Fruit fly (Drosophila melanogaster) whole organism, embryonic: ENCODE data around the gene CG33511.

Experiments
- Atf3 ChIP-seq: fragments of 200-800 bp; sonication (Bioruptor generic); optimal IDR thresholded peaks from 3 replicates; lab custom pipeline; 2016; ENCODE audit warnings: missing biosample characterization, missing genetic modification characterization
- B-H1 ChIP-seq: fragments of 200-800 bp; sonication (Bioruptor generic); IDR thresholded peaks from 3 replicates; pipeline ENCODE4 v1.3.6; 2022; ENCODE audit warnings: missing biosample characterization, missing genetic modification characterization
- Bdp1 ChIP-seq: fragments of 200-800 bp; sonication (Bioruptor generic); optimal IDR thresholded peaks from 3 replicates; lab custom pipeline; 2016; ENCODE audit warnings: missing biosample characterization, missing genetic modification characterization
- CG10366 ChIP-seq: fragments of 200-800 bp; sonication (Bioruptor generic); IDR thresholded peaks from 2 replicates; pipeline ENCODE4 v1.3.6; 2022; ENCODE audit warnings: missing biosample characterization, missing genetic modification characterization
- CG10654 ChIP-seq: fragments of 200-800 bp; sonication (Bioruptor generic); optimal IDR thresholded peaks from 2 replicates; lab custom pipeline; 2016; ENCODE audit warnings: missing biosample characterization, missing genetic modification characterization
- CG11723 ChIP-seq: fragments of 200-800 bp; sonication (Bioruptor generic); optimal IDR thresholded peaks from 2 replicates; lab custom pipeline; 2017; ENCODE audit warnings: missing biosample characterization, mild to moderate bottlenecking, missing genetic modification characterization
- CG14014 ChIP-seq: fragments of 200-800 bp; sonication (Bioruptor generic); IDR thresholded peaks from 2 replicates; pipeline ENCODE4 v1.3.6; 2022; ENCODE audit warnings: missing biosample characterization, missing genetic modification characterization
- CG15696 ChIP-seq: fragments of 200-800 bp; sonication (Bioruptor generic); optimal IDR thresholded peaks from 2 replicates; lab custom pipeline; 2019; ENCODE audit warnings: missing biosample characterization, mild to moderate bottlenecking, missing genetic modification characterization, moderate library complexity
- CG1602 ChIP-seq: fragments of 200-800 bp; sonication (Bioruptor generic); optimal IDR thresholded peaks from 3 replicates; lab custom pipeline; 2016; ENCODE audit warnings: missing biosample characterization, missing genetic modification characterization
- CG1603 ChIP-seq: fragments of 200-800 bp; sonication (Bioruptor generic); optimal IDR thresholded peaks from 2 replicates; lab custom pipeline; 2019; ENCODE audit warnings: missing biosample characterization, mild to moderate bottlenecking, missing genetic modification characterization, moderate library complexity
- CG2116 ChIP-seq: fragments of 200-800 bp; sonication (Bioruptor generic); optimal IDR thresholded peaks from 3 replicates; lab custom pipeline; 2018; ENCODE audit warnings: missing biosample characterization, mild to moderate bottlenecking, missing genetic modification characterization
- CG4360 ChIP-seq: fragments of 200-800 bp; sonication (Bioruptor generic); IDR thresholded peaks from 2 replicates; pipeline ENCODE4 v1.3.6; 2022; ENCODE audit warnings: missing biosample characterization, missing genetic modification characterization
- CG43689 ChIP-seq: fragments of 200-800 bp; sonication (Bioruptor generic); IDR thresholded peaks from 2 replicates; pipeline ENCODE4 v1.3.6; 2022; ENCODE audit warnings: missing biosample characterization, missing genetic modification characterization
- CG4820 ChIP-seq: fragments of 200-800 bp; sonication (Bioruptor generic); optimal IDR thresholded peaks from 3 replicates; lab custom pipeline; 2016; ENCODE audit warnings: missing biosample characterization, missing genetic modification characterization
- CG5953 ChIP-seq: fragments of 200-800 bp; sonication (Bioruptor generic); IDR thresholded peaks from 2 replicates; pipeline ENCODE4 v1.3.6; 2022; ENCODE audit warnings: missing biosample characterization, missing genetic modification characterization
- CG6854 ChIP-seq: fragments of 200-800 bp; sonication (Bioruptor generic); optimal IDR thresholded peaks from 3 replicates; lab custom pipeline; 2017; ENCODE audit warnings: missing biosample characterization, mild to moderate bottlenecking, missing genetic modification characterization
- CG7372 ChIP-seq: fragments of 200-800 bp; sonication (Bioruptor generic); IDR thresholded peaks from 2 replicates; pipeline ENCODE4 v1.3.6; 2022; ENCODE audit warnings: missing biosample characterization, missing genetic modification characterization
- CG7928 ChIP-seq: fragments of 200-800 bp; sonication (Bioruptor generic); optimal IDR thresholded peaks from 2 replicates; lab custom pipeline; 2017; ENCODE audit warnings: missing biosample characterization, mild to moderate bottlenecking, missing genetic modification characterization
- CG8089 ChIP-seq: fragments of 200-800 bp; sonication (Bioruptor generic); optimal IDR thresholded peaks from 3 replicates; lab custom pipeline; 2016; ENCODE audit warnings: missing biosample characterization, missing genetic modification characterization
- CG8290 ChIP-seq, 3 experiments: fragments of 200-800 bp; sonication (Bioruptor generic); optimal IDR thresholded peaks; 2 replicates each; lab custom pipeline; 2016 to 2019; ENCODE audit warnings: missing biosample characterization in 3 of 3, missing genetic modification characterization in 3 of 3, mild to moderate bottlenecking in 2 of 3, moderate library complexity in 1 of 3
- CG8478 ChIP-seq: fragments of >200 bp; optimal IDR thresholded peaks from 2 replicates; lab custom pipeline; 2018
- CTCF ChIP-seq: fragments of 200-800 bp; sonication (Bioruptor generic); optimal IDR thresholded peaks from 2 replicates; lab custom pipeline; 2017; ENCODE audit warnings: missing biosample characterization, mild to moderate bottlenecking, missing genetic modification characterization, moderate library complexity
- Fer1 ChIP-seq: fragments of 200-800 bp; sonication (Bioruptor generic); optimal IDR thresholded peaks from 2 replicates; lab custom pipeline; 2017; ENCODE audit warnings: missing biosample characterization, mild to moderate bottlenecking, missing genetic modification characterization
- HmgZ ChIP-seq: fragments of 200-800 bp; sonication (Bioruptor generic); optimal IDR thresholded peaks from 2 replicates; lab custom pipeline; 2018; ENCODE audit warnings: missing biosample characterization, mild to moderate bottlenecking, missing genetic modification characterization
- Hr51 ChIP-seq, 2 experiments: fragments of 200-800 bp; sonication (Bioruptor generic); optimal IDR thresholded peaks; 2 replicates in 1 of 2; 3 replicates in 1 of 2; lab custom pipeline; 2016 to 2018; ENCODE audit warnings: missing biosample characterization in 2 of 2, missing genetic modification characterization in 2 of 2, mild to moderate bottlenecking in 1 of 2, moderate library complexity in 1 of 2
- Meics ChIP-seq: fragments of 200-800 bp; sonication (Bioruptor generic); optimal IDR thresholded peaks from 2 replicates; lab custom pipeline; 2017; ENCODE audit warnings: missing biosample characterization, mild to moderate bottlenecking, missing genetic modification characterization
- NC2α ChIP-seq: fragments of 200-800 bp; sonication (Bioruptor generic); optimal IDR thresholded peaks from 2 replicates; lab custom pipeline; 2016; ENCODE audit warnings: missing biosample characterization, missing genetic modification characterization
- Oaz ChIP-seq: fragments of 200-800 bp; sonication (Bioruptor generic); IDR thresholded peaks from 2 replicates; pipeline ENCODE4 v1.3.6; 2022; ENCODE audit warnings: missing biosample characterization, missing genetic modification characterization
- Oli ChIP-seq: fragments of 200-800 bp; sonication (Bioruptor generic); optimal IDR thresholded peaks from 2 replicates; lab custom pipeline; 2018; ENCODE audit warnings: missing biosample characterization, mild to moderate bottlenecking, missing genetic modification characterization, moderate library complexity
- Optix ChIP-seq: fragments of 200-800 bp; sonication (Bioruptor generic); IDR thresholded peaks from 3 replicates; pipeline ENCODE4 v1.3.6; 2022; ENCODE audit warnings: missing biosample characterization, missing genetic modification characterization
- Pdp1 ChIP-seq, 2 experiments: fragments of 200-800 bp; sonication (Bioruptor generic); optimal IDR thresholded peaks; 3 replicates each; lab custom pipeline; 2016; ENCODE audit warnings: missing biosample characterization in 2 of 2, missing genetic modification characterization in 2 of 2, mild to moderate bottlenecking in 1 of 2, moderate library complexity in 1 of 2
- Side ChIP-seq: fragments of 200-800 bp; sonication (Bioruptor generic); optimal IDR thresholded peaks from 2 replicates; lab custom pipeline; 2016; ENCODE audit warnings: missing biosample characterization, missing genetic modification characterization
- Vsx1 ChIP-seq: fragments of 200-800 bp; sonication (Bioruptor generic); optimal IDR thresholded peaks from 2 replicates; lab custom pipeline; 2017; ENCODE audit warnings: missing biosample characterization, mild to moderate bottlenecking, missing genetic modification characterization, missing genetic modification reagents
- cas ChIP-seq: fragments of 200-800 bp; sonication (Bioruptor generic); IDR thresholded peaks from 2 replicates; pipeline ENCODE4 v1.3.6; 2022; ENCODE audit warnings: missing biosample characterization, missing genetic modification characterization
- cato ChIP-seq: fragments of 200-800 bp; sonication (Bioruptor generic); optimal IDR thresholded peaks from 2 replicates; lab custom pipeline; 2016; ENCODE audit warnings: missing biosample characterization, missing genetic modification characterization, borderline replicate concordance
- chif ChIP-seq, 2 experiments: fragments of 200-800 bp; sonication (Bioruptor generic); optimal IDR thresholded peaks; 3 replicates each; lab custom pipeline; 2016; ENCODE audit warnings: missing biosample characterization in 2 of 2, missing genetic modification characterization in 2 of 2
- cwo ChIP-seq: fragments of 200-800 bp; sonication (Bioruptor generic); optimal IDR thresholded peaks from 3 replicates; lab custom pipeline; 2017; ENCODE audit warnings: missing biosample characterization, missing genetic modification characterization, mild to moderate bottlenecking, moderate library complexity, missing genetic modification reagents
- dan ChIP-seq: fragments of 200-800 bp; sonication (Bioruptor generic); IDR thresholded peaks from 2 replicates; pipeline ENCODE4 v1.3.6; 2022; ENCODE audit warnings: missing biosample characterization, missing genetic modification characterization
- dati ChIP-seq: fragments of 200-800 bp; sonication (Bioruptor generic); IDR thresholded peaks from 2 replicates; pipeline ENCODE4 v1.3.6; 2022; ENCODE audit warnings: missing biosample characterization, missing genetic modification characterization
- dm ChIP-seq: fragments of 200-800 bp; sonication (Bioruptor generic); optimal IDR thresholded peaks from 3 replicates; lab custom pipeline; 2016; ENCODE audit warnings: missing biosample characterization, missing genetic modification characterization
- en ChIP-seq: fragments of 200-800 bp; sonication (Bioruptor generic); optimal IDR thresholded peaks from 2 replicates; lab custom pipeline; 2016; ENCODE audit warnings: missing biosample characterization, missing genetic modification characterization
- gfzf ChIP-seq: fragments of 200-800 bp; sonication (Bioruptor generic); optimal IDR thresholded peaks from 2 replicates; lab custom pipeline; 2016; ENCODE audit warnings: missing biosample characterization, mild to moderate bottlenecking, missing genetic modification characterization, moderate library complexity
- lola ChIP-seq, 3 experiments: fragments of >200 bp in 2 of 3; fragments of 200-800 bp in 1 of 3; sonication (Bioruptor generic) in 1 of 3; optimal IDR thresholded peaks; 2 replicates each; lab custom pipeline; 2017 to 2019; ENCODE audit warnings: missing biosample characterization in 3 of 3, missing genetic modification characterization in 3 of 3, mild to moderate bottlenecking in 1 of 3, moderate library complexity in 1 of 3
- maf-S ChIP-seq: fragments of 200-800 bp; sonication (Bioruptor generic); optimal IDR thresholded peaks from 2 replicates; lab custom pipeline; 2016; ENCODE audit warnings: missing biosample characterization, missing genetic modification characterization
- mirr ChIP-seq: fragments of 200-800 bp; sonication (Bioruptor generic); optimal IDR thresholded peaks from 3 replicates; lab custom pipeline; 2018; ENCODE audit warnings: missing biosample characterization, mild to moderate bottlenecking, missing genetic modification characterization
- org-1 ChIP-seq: fragments of 200-800 bp; sonication (Bioruptor generic); optimal IDR thresholded peaks from 2 replicates; lab custom pipeline; 2017; ENCODE audit warnings: missing biosample characterization, missing genetic modification characterization
- pfk ChIP-seq: fragments of 200-800 bp; sonication (Bioruptor generic); optimal IDR thresholded peaks from 2 replicates; lab custom pipeline; 2018; ENCODE audit warnings: missing biosample characterization, mild to moderate bottlenecking, missing genetic modification characterization, moderate library complexity
- pnt ChIP-seq: fragments of 200-800 bp; sonication (Bioruptor generic); optimal IDR thresholded peaks from 3 replicates; lab custom pipeline; 2016; ENCODE audit warnings: missing biosample characterization, missing genetic modification characterization
- shn ChIP-seq: fragments of 200-800 bp; sonication (Bioruptor generic); optimal IDR thresholded peaks from 3 replicates; lab custom pipeline; 2016; ENCODE audit warnings: missing biosample characterization, missing genetic modification characterization
- sim ChIP-seq: fragments of 200-800 bp; sonication (Bioruptor generic); IDR thresholded peaks from 2 replicates; pipeline ENCODE4 v1.3.6; 2022; ENCODE audit warnings: missing biosample characterization, missing genetic modification characterization
- tgo ChIP-seq: fragments of 200-800 bp; sonication (Bioruptor generic); IDR thresholded peaks from 3 replicates; pipeline ENCODE4 v1.3.6; 2022; ENCODE audit warnings: missing biosample characterization, missing genetic modification characterization

The CG33511 gene

dm6 chr2L:21038723-21039122 is 43.6 kb downstream of the CG33511 start (continued):
- TF ChIP-seq CG1603 (tag; lab: Kevin White, UChicago) = peak; percentile 59
- peak; percentile 65 for TF ChIP-seq Oli (tag; lab: Kevin White, UChicago)
- peak; percentile 5 for TF ChIP-seq HmgZ
- TF ChIP-seq dm (GFP tag; lab: Kevin White, UChicago) = peak; percentile 4
- TF ChIP-seq tgo (GFP tag; lab: Robert Waterston, UW) = peak; percentile 71
- TF ChIP-seq pfk (GFP tag; lab: Kevin White, UChicago) = no peak
- peak; percentile 12 for TF ChIP-seq CG8290 (GFP tag; optimal IDR thresholded peaks at IDR 0.05; lab: Kevin White, UChicago)
- peak in 1 of 2 experiments; percentile 38 for TF ChIP-seq CG8290 (tag; optimal IDR thresholded peaks at IDR 0.05; lab: Kevin White, UChicago)
- peak; percentile 54 for TF ChIP-seq en
- TF ChIP-seq chif (GFP tag; optimal IDR thresholded peaks at IDR 0.05; lab: Kevin White, UChicago) = peak; percentile 35 to 67
- TF ChIP-seq cas (GFP tag; lab: Robert Waterston, UW) = no peak
- TF ChIP-seq CG7372 (GFP tag; lab: Robert Waterston, UW) = peak; percentile 36; the same call in 1 of the 2 replicates
- no peak for TF ChIP-seq sim
- no peak for TF ChIP-seq CG2116 (GFP tag; lab: Kevin White, UChicago)
- TF ChIP-seq CG8478 (lab: Kevin White, UChicago) = no peak
- TF ChIP-seq CG4820 (GFP tag; lab: Kevin White, UChicago) = peak; percentile 36
- TF ChIP-seq dati (GFP tag; lab: Robert Waterston, UW) = 0 out of 2 replicates have a peak, but pooled peaks have one; percentile 6
- 0 out of 2 replicates have a peak, but pooled peaks have one; percentile 14 for TF ChIP-seq Oaz (GFP tag; lab: Robert Waterston, UW)
- TF ChIP-seq Hr51 (GFP tag; optimal IDR thresholded peaks at IDR 0.05; lab: Kevin White, UChicago) = peak in 1 of 2 experiments; percentile 69
- no peak for TF ChIP-seq CTCF (GFP tag; lab: Kevin White, UChicago)
- peak; percentile 69 for TF ChIP-seq Meics (GFP tag; lab: Kevin White, UChicago)
- 0 out of 2 replicates have a peak, but pooled peaks have one; percentile 17 for TF ChIP-seq CG5953
- peak; percentile 63 to 66 for TF ChIP-seq Pdp1 (GFP tag; optimal IDR thresholded peaks at IDR 0.05; lab: Kevin White, UChicago)
- peak in 1 of 3 experiments; percentile 57 for TF ChIP-seq lola (GFP tag; optimal IDR thresholded peaks at IDR 0.05; lab: Kevin White, UChicago)
- peak; percentile 44 for TF ChIP-seq cwo (GFP tag; lab: Kevin White, UChicago)
- TF ChIP-seq NC2α (GFP tag; lab: Kevin White, UChicago) = peak; percentile 24
- no peak for TF ChIP-seq gfzf
- 0 out of 3 replicates have a peak, but pooled peaks have one; percentile 23 for TF ChIP-seq B-H1 (GFP tag; lab: Robert Waterston, UW)
- no peak for TF ChIP-seq CG7928 (GFP tag; lab: Kevin White, UChicago)
- TF ChIP-seq CG11723 (GFP tag; lab: Kevin White, UChicago) = peak; percentile 9
- no peak for TF ChIP-seq shn (GFP tag; lab: Kevin White, UChicago)
- TF ChIP-seq Vsx1 = peak; percentile 20
- peak; percentile 36 for TF ChIP-seq CG8089 (GFP tag; lab: Kevin White, UChicago)
- TF ChIP-seq Optix (GFP tag; lab: Robert Waterston, UW) = 0 out of 3 replicates have a peak, but pooled peaks have one; percentile 29
- TF ChIP-seq CG14014 (GFP tag; lab: Robert Waterston, UW) = peak; percentile 59; the same call in 1 of the 2 replicates
- peak; percentile 66 for TF ChIP-seq CG43689 (GFP tag; lab: Robert Waterston, UW)
- TF ChIP-seq maf-S (GFP tag; lab: Kevin White, UChicago) = peak; percentile 44
- no peak for TF ChIP-seq Bdp1 (GFP tag; lab: Kevin White, UChicago)
- TF ChIP-seq cato = no peak
- TF ChIP-seq dan (GFP tag; lab: Robert Waterston, UW) = no peak
- no peak for TF ChIP-seq mirr
- TF ChIP-seq CG15696 = peak; percentile 27
- TF ChIP-seq Side (GFP tag; lab: Kevin White, UChicago) = peak; percentile 55
- peak; percentile 71 for TF ChIP-seq CG10366 (GFP tag; lab: Robert Waterston, UW)
- peak; percentile 31 for TF ChIP-seq CG6854 (GFP tag; lab: Kevin White, UChicago)
- TF ChIP-seq CG10654 (GFP tag; lab: Kevin White, UChicago) = peak; percentile 38
- TF ChIP-seq org-1 = peak; percentile 46
- peak; percentile 37 for TF ChIP-seq Atf3
- peak; percentile 48 for TF ChIP-seq Fer1 (GFP tag; lab: Kevin White, UChicago)
- TF ChIP-seq CG1602 (GFP tag; lab: Kevin White, UChicago) = peak; percentile 49
- TF ChIP-seq CG4360 (GFP tag; lab: Robert Waterston, UW) = no peak
- peak; percentile 45 for TF ChIP-seq pnt
